Fruit fly (Drosophila melanogaster) whole organism, embryonic: ENCODE results near the gene CG15418.
A peak's percentile ranks its signal among the peaks of the same experiment; 100 is the strongest.

ENCODE experiments used
- CG10543 ChIP-seq: fragments of 200-800 bp; sonication (Bioruptor generic); optimal IDR thresholded peaks from 3 replicates; lab custom pipeline; 2017; ENCODE audit warnings: missing biosample characterization, mild to moderate bottlenecking, missing genetic modification characterization, moderate library complexity
- CG11560 ChIP-seq: fragments of 200-800 bp; sonication (Bioruptor generic); IDR thresholded peaks from 3 replicates; pipeline ENCODE4 v1.3.6; 2022; ENCODE audit warnings: missing biosample characterization, missing genetic modification characterization
- CG12155 ChIP-seq: fragments of 200-800 bp; sonication (Bioruptor generic); optimal IDR thresholded peaks from 3 replicates; lab custom pipeline; 2016; ENCODE audit warnings: missing biosample characterization, missing genetic modification characterization
- CG12219 ChIP-seq: fragments of 200-800 bp; sonication (Bioruptor generic); optimal IDR thresholded peaks from 3 replicates; lab custom pipeline; 2018; ENCODE audit warnings: missing biosample characterization, mild to moderate bottlenecking, missing genetic modification characterization
- CG12391 ChIP-seq: fragments of 200-800 bp; sonication (Bioruptor generic); optimal IDR thresholded peaks from 3 replicates; lab custom pipeline; 2018; ENCODE audit warnings: missing biosample characterization, mild to moderate bottlenecking, missing genetic modification characterization, moderate library complexity
- CG15011 ChIP-seq: fragments of 200-800 bp; sonication (Bioruptor generic); optimal IDR thresholded peaks from 3 replicates; lab custom pipeline; 2018; ENCODE audit warnings: missing biosample characterization, mild to moderate bottlenecking, missing genetic modification characterization
- CG1647 ChIP-seq: fragments of 200-800 bp; sonication (Bioruptor generic); optimal IDR thresholded peaks from 3 replicates; lab custom pipeline; 2016; ENCODE audit warnings: missing biosample characterization, missing genetic modification characterization
- CG16863 ChIP-seq: fragments of 200-800 bp; sonication (Bioruptor generic); optimal IDR thresholded peaks from 3 replicates; lab custom pipeline; 2016; ENCODE audit warnings: missing biosample characterization, missing genetic modification characterization
- CG17802 ChIP-seq: fragments of 200-800 bp; sonication (Bioruptor generic); optimal IDR thresholded peaks from 2 replicates; lab custom pipeline; 2018; ENCODE audit warnings: missing biosample characterization, mild to moderate bottlenecking, missing genetic modification characterization, moderate library complexity
- CG18262 ChIP-seq: fragments of 200-800 bp; optimal IDR thresholded peaks from 3 replicates; lab custom pipeline; 2019; ENCODE audit warnings: missing biosample characterization, mild to moderate bottlenecking, missing genetic modification characterization, moderate library complexity
- CG1832 ChIP-seq: fragments of 200-800 bp; sonication (Bioruptor generic); optimal IDR thresholded peaks from 2 replicates; lab custom pipeline; 2017; ENCODE audit warnings: missing biosample characterization, mild to moderate bottlenecking, missing genetic modification characterization, inconsistent platforms
- CG18476 ChIP-seq: fragments of 200-800 bp; sonication (Bioruptor generic); optimal IDR thresholded peaks from 2 replicates; lab custom pipeline; 2016; ENCODE audit warnings: missing biosample characterization, mild to moderate bottlenecking, missing genetic modification characterization
- CG33213 ChIP-seq: fragments of 200-800 bp; sonication (Bioruptor generic); optimal IDR thresholded peaks from 3 replicates; lab custom pipeline; 2016; ENCODE audit warnings: missing biosample characterization, missing genetic modification characterization
- CG4328 ChIP-seq: fragments of 200-800 bp; sonication (Bioruptor generic); optimal IDR thresholded peaks from 3 replicates; lab custom pipeline; 2017; ENCODE audit warnings: missing biosample characterization, missing genetic modification reagents, missing genetic modification characterization
- CG6254 ChIP-seq: fragments of 200-800 bp; sonication (Bioruptor generic); optimal IDR thresholded peaks from 3 replicates; lab custom pipeline; 2017; ENCODE audit warnings: mild to moderate bottlenecking, missing biosample characterization, missing genetic modification reagents, missing genetic modification characterization
- CG7556 ChIP-seq: fragments of 200-800 bp; sonication (Bioruptor generic); optimal IDR thresholded peaks from 2 replicates; lab custom pipeline; 2017; ENCODE audit warnings: missing biosample characterization, mild to moderate bottlenecking, missing genetic modification characterization
- CG8089 ChIP-seq: fragments of 200-800 bp; sonication (Bioruptor generic); optimal IDR thresholded peaks from 3 replicates; lab custom pipeline; 2016; ENCODE audit warnings: missing biosample characterization, missing genetic modification characterization
- CG9609 ChIP-seq: fragments of 200-800 bp; sonication (Bioruptor generic); optimal IDR thresholded peaks from 3 replicates; lab custom pipeline; 2016; ENCODE audit warnings: missing biosample characterization, missing genetic modification characterization
- Camta ChIP-seq: fragments of 200-800 bp; sonication (Bioruptor generic); optimal IDR thresholded peaks from 2 replicates; lab custom pipeline; 2016; ENCODE audit warnings: missing biosample characterization, missing genetic modification characterization
- D19A ChIP-seq: fragments of 200-800 bp; optimal IDR thresholded peaks from 3 replicates; lab custom pipeline; 2019; ENCODE audit warnings: missing biosample characterization, mild to moderate bottlenecking, missing genetic modification characterization, moderate library complexity
- Dad ChIP-seq: fragments of 200-800 bp; sonication (Bioruptor generic); optimal IDR thresholded peaks from 3 replicates; lab custom pipeline; 2016; ENCODE audit warnings: missing biosample characterization, missing genetic modification characterization
- Fer2 ChIP-seq: fragments of 200-800 bp; sonication (Bioruptor generic); optimal IDR thresholded peaks from 2 replicates; lab custom pipeline; 2018; ENCODE audit warnings: missing biosample characterization, mild to moderate bottlenecking, missing genetic modification characterization, moderate library complexity
- Gsc ChIP-seq: fragments of 200-800 bp; sonication (Bioruptor generic); IDR thresholded peaks from 2 replicates; pipeline ENCODE4 v1.3.6; 2022; ENCODE audit warnings: missing biosample characterization, missing genetic modification characterization
- Hr39 ChIP-seq: fragments of >200 bp; optimal IDR thresholded peaks from 2 replicates; lab custom pipeline; 2017
- Meics ChIP-seq: fragments of 200-800 bp; sonication (Bioruptor generic); optimal IDR thresholded peaks from 2 replicates; lab custom pipeline; 2017; ENCODE audit warnings: missing biosample characterization, mild to moderate bottlenecking, missing genetic modification characterization
- NC2β ChIP-seq: fragments of 200-800 bp; sonication (Bioruptor generic); optimal IDR thresholded peaks from 2 replicates; lab custom pipeline; 2016; ENCODE audit warnings: missing biosample characterization, missing genetic modification characterization
- Spps ChIP-seq: fragments of 200-800 bp; sonication (Bioruptor generic); optimal IDR thresholded peaks from 2 replicates; lab custom pipeline; 2018; ENCODE audit warnings: missing biosample characterization, mild to moderate bottlenecking, missing genetic modification characterization
- Stat92E ChIP-seq, 3 experiments: fragments of >200 bp in 2 of 3; fragments of 200-800 bp in 1 of 3; sonication (Bioruptor generic) in 1 of 3; optimal IDR thresholded peaks; 2 replicates each; lab custom pipeline; 2017 to 2019; ENCODE audit warnings: missing biosample characterization in 3 of 3, missing genetic modification characterization in 3 of 3, mild to moderate bottlenecking in 1 of 3, moderate library complexity in 1 of 3
- Vsx1 ChIP-seq: fragments of 200-800 bp; sonication (Bioruptor generic); optimal IDR thresholded peaks from 2 replicates; lab custom pipeline; 2017; ENCODE audit warnings: missing biosample characterization, mild to moderate bottlenecking, missing genetic modification characterization, missing genetic modification reagents
- amos ChIP-seq: fragments of 200-800 bp; sonication (Bioruptor generic); IDR thresholded peaks from 2 replicates; pipeline ENCODE4 v1.3.6; 2022; ENCODE audit warnings: missing biosample characterization, missing genetic modification characterization; ENCODE audit not compliant: partially characterized antibody
- aop ChIP-seq: fragments of 200-800 bp; sonication (Bioruptor generic); IDR thresholded peaks from 2 replicates; pipeline ENCODE4 v1.3.6; 2022; ENCODE audit warnings: missing biosample characterization, missing genetic modification characterization
- br ChIP-seq: fragments of >200 bp; optimal IDR thresholded peaks from 2 replicates; lab custom pipeline; 2017
- btn ChIP-seq: fragments of 200-800 bp; sonication (Bioruptor generic); optimal IDR thresholded peaks from 2 replicates; lab custom pipeline; 2016; ENCODE audit warnings: missing biosample characterization, missing genetic modification characterization
- cad ChIP-seq: fragments of >200 bp; optimal IDR thresholded peaks from 2 replicates; lab custom pipeline; 2017; ENCODE audit warnings: missing biosample characterization, missing genetic modification characterization
- cato ChIP-seq: fragments of 200-800 bp; sonication (Bioruptor generic); optimal IDR thresholded peaks from 2 replicates; lab custom pipeline; 2016; ENCODE audit warnings: missing biosample characterization, missing genetic modification characterization, borderline replicate concordance
- dimm ChIP-seq: fragments of 200-800 bp; sonication (Bioruptor generic); IDR thresholded peaks from 2 replicates; pipeline ENCODE4 v1.3.6; 2022; ENCODE audit warnings: missing biosample characterization, missing genetic modification characterization
- dysf ChIP-seq: fragments of 200-800 bp; sonication (Bioruptor generic); IDR thresholded peaks from 3 replicates; pipeline ENCODE4 v1.3.6; 2022; ENCODE audit warnings: missing biosample characterization, missing genetic modification characterization
- ewg ChIP-seq: fragments of 200-800 bp; sonication (Bioruptor generic); optimal IDR thresholded peaks from 3 replicates; lab custom pipeline; 2017; ENCODE audit warnings: mild to moderate bottlenecking, missing biosample characterization, missing genetic modification reagents, missing genetic modification characterization
- ham ChIP-seq: fragments of 200-800 bp; sonication (Bioruptor generic); IDR thresholded peaks from 2 replicates; pipeline ENCODE4 v1.3.6; 2022; ENCODE audit warnings: missing biosample characterization, missing genetic modification characterization
- insv ChIP-seq, 2 experiments: fragments of 200-800 bp; sonication (Bioruptor generic); optimal IDR thresholded peaks; 3 replicates each; lab custom pipeline; 2016 to 2018; ENCODE audit warnings: missing biosample characterization in 2 of 2, missing genetic modification characterization in 2 of 2
- nom ChIP-seq: fragments of 200-800 bp; sonication (Bioruptor generic); optimal IDR thresholded peaks from 2 replicates; lab custom pipeline; 2017; ENCODE audit warnings: missing biosample characterization, missing genetic modification characterization, mild to moderate bottlenecking, moderate library complexity, missing genetic modification reagents
- odd ChIP-seq: fragments of 200-800 bp; sonication (Bioruptor generic); optimal IDR thresholded peaks from 2 replicates; lab custom pipeline; 2017; ENCODE audit warnings: missing biosample characterization, mild to moderate bottlenecking, missing genetic modification characterization
- p53 ChIP-seq: fragments of 200-800 bp; sonication (Bioruptor generic); optimal IDR thresholded peaks from 2 replicates; lab custom pipeline; 2016; ENCODE audit warnings: missing biosample characterization, missing genetic modification characterization
- pho ChIP-seq: fragments of 200-800 bp; sonication (Bioruptor generic); optimal IDR thresholded peaks from 2 replicates; lab custom pipeline; 2016; ENCODE audit warnings: missing biosample characterization, missing genetic modification characterization
- pnt ChIP-seq: fragments of 200-800 bp; sonication (Bioruptor generic); optimal IDR thresholded peaks from 3 replicates; lab custom pipeline; 2016; ENCODE audit warnings: missing biosample characterization, missing genetic modification characterization
- pum ChIP-seq: fragments of 200-800 bp; sonication (Bioruptor generic); optimal IDR thresholded peaks from 2 replicates; lab custom pipeline; 2016; ENCODE audit warnings: missing biosample characterization, missing genetic modification characterization
- row ChIP-seq: fragments of 200-800 bp; sonication (Bioruptor generic); IDR thresholded peaks from 3 replicates; pipeline ENCODE4 v1.3.6; 2022; ENCODE audit warnings: missing biosample characterization, missing genetic modification characterization
- sens-2 ChIP-seq: fragments of 200-800 bp; sonication (Bioruptor generic); IDR thresholded peaks from 2 replicates; pipeline ENCODE4 v1.3.6; 2022; ENCODE audit warnings: missing biosample characterization, missing genetic modification characterization
- slp2 ChIP-seq: fragments of 200-800 bp; sonication (Bioruptor generic); optimal IDR thresholded peaks from 2 replicates; lab custom pipeline; 2016; ENCODE audit warnings: missing biosample characterization, missing genetic modification characterization
- sr ChIP-seq: fragments of 200-800 bp; sonication (Bioruptor generic); IDR thresholded peaks from 3 replicates; pipeline ENCODE4 v1.3.6; 2022; ENCODE audit warnings: missing biosample characterization, missing genetic modification characterization
- stwl ChIP-seq: fragments of 200-800 bp; sonication (Bioruptor generic); optimal IDR thresholded peaks from 3 replicates; lab custom pipeline; 2018; ENCODE audit warnings: missing biosample characterization, mild to moderate bottlenecking, missing genetic modification characterization, moderate library complexity
- zf30C ChIP-seq: fragments of 200-800 bp; sonication (Bioruptor generic); optimal IDR thresholded peaks from 3 replicates; lab custom pipeline; 2018; ENCODE audit warnings: missing biosample characterization, mild to moderate bottlenecking, missing genetic modification characterization

CG15418 gene

dm6 chr2L:3573907-3574306, 47.6 kb downstream of the CG15418 start (continued):
- TF ChIP-seq NC2β (GFP tag; lab: Kevin White, UChicago) = peak; percentile 72
- peak; percentile 50 for TF ChIP-seq CG12155 (GFP tag; lab: Kevin White, UChicago)
- TF ChIP-seq CG7556 = peak; percentile 34
- TF ChIP-seq p53 (GFP tag; lab: Kevin White, UChicago) = peak; percentile 20
- peak; percentile 37 for TF ChIP-seq pho (GFP tag; lab: Kevin White, UChicago)
- TF ChIP-seq cato (GFP tag; lab: Kevin White, UChicago) = peak; percentile 82
- TF ChIP-seq dimm (GFP tag; lab: Robert Waterston, UW) = peak; percentile 61
- TF ChIP-seq sr = peak; percentile 50; the same call in 2 of the 3 replicates
- peak; percentile 52 for TF ChIP-seq zf30C (GFP tag; lab: Kevin White, UChicago)
- no peak for TF ChIP-seq br
- no peak for TF ChIP-seq aop (GFP tag; lab: Robert Waterston, UW)
- no peak for TF ChIP-seq CG1832 (GFP tag; lab: Kevin White, UChicago)
- no peak for TF ChIP-seq ham
- no peak for TF ChIP-seq nom (GFP tag; lab: Kevin White, UChicago)
- TF ChIP-seq btn (GFP tag; lab: Kevin White, UChicago) = peak; percentile 80
- TF ChIP-seq CG6254 = peak; percentile 75
- TF ChIP-seq Dad (GFP tag; lab: Kevin White, UChicago) = peak; percentile 61
- TF ChIP-seq CG33213 (GFP tag; lab: Kevin White, UChicago) = peak; percentile 78
- TF ChIP-seq CG15011 (GFP tag; lab: Kevin White, UChicago) = peak; percentile 36
- TF ChIP-seq D19A = peak; percentile 79
- TF ChIP-seq CG4328 = no peak
- peak; percentile 54 for TF ChIP-seq CG17802 (tag; lab: Kevin White, UChicago)
- TF ChIP-seq Spps (tag; lab: Kevin White, UChicago) = peak; percentile 60
- peak; percentile 4 for TF ChIP-seq Fer2 (tag; lab: Kevin White, UChicago)
- peak; percentile 80 for TF ChIP-seq CG9609 (GFP tag; lab: Kevin White, UChicago)
- peak; percentile 73 for TF ChIP-seq slp2 (GFP tag; lab: Kevin White, UChicago)
- TF ChIP-seq CG18476 (GFP tag; lab: Kevin White, UChicago) = peak; percentile 56
- peak; percentile 81 for TF ChIP-seq row
- no peak for TF ChIP-seq CG10543 (GFP tag; lab: Kevin White, UChicago)
- peak; percentile 75 for TF ChIP-seq CG1647 (GFP tag; lab: Kevin White, UChicago)
- TF ChIP-seq CG8089 (GFP tag; lab: Kevin White, UChicago) = peak; percentile 79
- TF ChIP-seq ewg (GFP tag; lab: Kevin White, UChicago) = peak; percentile 73
- TF ChIP-seq CG18262 (tag; lab: Kevin White, UChicago) = peak; percentile 83
- peak; percentile 81 for TF ChIP-seq pum (GFP tag; lab: Kevin White, UChicago)
- TF ChIP-seq Stat92E (GFP tag; optimal IDR thresholded peaks at IDR 0.05; lab: Kevin White, UChicago) = peak in 1 of 3 experiments; percentile 43
- peak; percentile 81 for TF ChIP-seq CG12219
- no peak for TF ChIP-seq insv (GFP tag; optimal IDR thresholded peaks at IDR 0.05; lab: Kevin White, UChicago)
- peak; percentile 77 for TF ChIP-seq CG12391 (tag; lab: Kevin White, UChicago)
- TF ChIP-seq Vsx1 (GFP tag; lab: Kevin White, UChicago) = peak; percentile 67
- peak; percentile 26; the same call in 1 of the 3 replicates for TF ChIP-seq CG11560
- no peak for TF ChIP-seq stwl (tag; lab: Kevin White, UChicago)
- TF ChIP-seq odd (GFP tag; lab: Kevin White, UChicago) = peak; percentile 77
- peak; percentile 82 for TF ChIP-seq pnt (GFP tag; lab: Kevin White, UChicago)
- TF ChIP-seq Hr39 (lab: Kevin White, UChicago) = no peak
- no peak for TF ChIP-seq Meics
- TF ChIP-seq sens-2 (GFP tag; lab: Robert Waterston, UW) = peak; percentile 77
- peak; percentile 76 for TF ChIP-seq Gsc (GFP tag; lab: Robert Waterston, UW)
- TF ChIP-seq dysf (GFP tag; lab: Robert Waterston, UW) = peak; percentile 75
- no peak for TF ChIP-seq cad
- no peak for TF ChIP-seq amos (GFP tag; lab: Robert Waterston, UW)
- TF ChIP-seq CG16863 (GFP tag; lab: Kevin White, UChicago) = peak; percentile 83
- TF ChIP-seq Camta (GFP tag; lab: Kevin White, UChicago) = peak; percentile 61
